Fruit fly (Drosophila melanogaster): ENCODE results near the gene CG14316.

DNA sequence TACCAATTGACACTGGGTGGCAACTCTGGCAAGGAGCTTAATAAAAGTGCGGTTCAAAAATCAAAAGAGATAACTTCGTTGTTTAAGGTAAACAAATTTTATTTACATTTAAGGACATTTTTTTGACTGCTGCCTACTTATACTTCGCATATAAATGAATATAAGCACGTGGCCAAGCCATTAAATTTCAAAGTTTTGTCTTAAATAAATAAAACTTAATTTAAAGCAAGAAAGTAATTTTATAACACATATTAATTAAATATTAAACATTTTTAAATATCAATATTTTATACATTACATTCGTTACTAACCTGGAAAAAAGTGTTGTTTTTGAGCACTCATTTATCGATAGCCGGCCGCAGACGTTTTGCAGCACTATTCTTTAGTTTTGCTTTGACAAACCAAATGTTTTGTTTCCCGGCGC, 36.8 kb downstream of the CG14316 start, which contains the start of the genes CG12321 and MED17:
- no peak for TF ChIP-seq CG8478 (optimal IDR thresholded peaks at IDR 0.05)
- no peak for TF ChIP-seq CTCF (optimal IDR thresholded peaks at IDR 0.05)
